Worm (Caenorhabditis elegans) whole organism, L2 larva: ENCODE data around the gene srbc-67.
"Not testable (repeated sequence)": the region's sequence is repeated elsewhere in the genome, so short reads cannot be mapped to it uniquely, and the experiment has no call there.

Source experiments
- aly-2 ChIP-seq: fragments of 150-350 bp; optimal IDR thresholded peaks from 2 replicates; lab custom pipeline; 2014; ENCODE audit warnings: missing biosample characterization, missing genetic modification characterization
- dmd-4 ChIP-seq: sonication (generic microtip); optimal IDR thresholded peaks from 2 replicates; lab custom pipeline; 2017; ENCODE audit warnings: missing biosample characterization, missing genetic modification characterization
- lin-39 ChIP-seq: fragments of 150-350 bp; optimal IDR thresholded peaks from 2 replicates; lab custom pipeline; 2014; ENCODE audit warnings: missing biosample characterization, missing genetic modification reagents, missing genetic modification characterization
- mdl-1 ChIP-seq, 2 experiments: fragments of 150-350 bp in 1 of 2; sonication (generic microtip) in 1 of 2; optimal IDR thresholded peaks; 2 replicates each; lab custom pipeline; 2017; ENCODE audit warnings: missing biosample characterization in 2 of 2, missing genetic modification characterization in 2 of 2
- nhr-6 ChIP-seq: fragments of 150-350 bp; optimal IDR thresholded peaks from 2 replicates; lab custom pipeline; 2014; ENCODE audit warnings: missing biosample characterization, missing genetic modification characterization

DNA sequence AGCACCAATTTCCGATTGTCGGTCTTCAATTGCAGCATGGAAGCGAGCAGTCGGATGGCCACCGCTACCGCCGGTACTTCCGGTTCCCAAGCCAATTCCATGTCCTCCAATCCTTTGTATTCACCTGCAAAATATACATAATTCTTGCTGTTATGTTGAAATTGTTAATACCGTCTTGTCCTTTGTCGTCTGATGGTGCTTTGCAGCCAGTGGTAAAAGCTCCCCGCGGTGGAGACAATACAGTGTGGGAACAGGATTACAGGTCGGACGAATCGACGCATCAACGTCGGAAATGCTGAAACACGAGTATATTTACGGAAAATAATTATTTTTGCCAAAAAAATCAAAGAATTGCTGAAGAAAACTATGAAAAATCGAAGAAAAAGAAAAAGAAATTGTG, 23.3 kb upstream of the srbc-67 start, which contains the start of gene T24A6.17:
- not testable (repeated sequence) for TF ChIP-seq aly-2 (tag; lab: Kevin White, UChicago); lin-39 (tag; lab: Kevin White, UChicago); dmd-4 (tag; lab: Kevin White, UChicago); nhr-6 (tag; lab: Kevin White, UChicago); mdl-1 (tag; optimal IDR thresholded peaks at IDR 0.05; lab: Kevin White, UChicago)
